Fruit fly (Drosophila melanogaster) whole organism, embryonic: ENCODE data around the gene CG12075.

ENCODE experiments used
- Sox100B ChIP-seq: fragments of 200-800 bp; sonication (Bioruptor generic); optimal IDR thresholded peaks from 3 replicates; lab custom pipeline; 2018; ENCODE audit warnings: missing biosample characterization, mild to moderate bottlenecking, missing genetic modification characterization
- dysf ChIP-seq: fragments of 200-800 bp; sonication (Bioruptor generic); IDR thresholded peaks from 3 replicates; pipeline ENCODE4 v1.3.6; 2022; ENCODE audit warnings: missing biosample characterization, missing genetic modification characterization
- gt ChIP-seq: fragments of 200-800 bp; sonication (Bioruptor generic); IDR thresholded peaks from 2 replicates; pipeline ENCODE4 v1.3.6; 2022; ENCODE audit warnings: missing biosample characterization, missing genetic modification characterization
- wdn ChIP-seq: fragments of 200-800 bp; sonication (Bioruptor generic); IDR thresholded peaks from 2 replicates; pipeline ENCODE4 v1.3.6; 2022; ENCODE audit warnings: missing biosample characterization, missing genetic modification characterization

- TF ChIP-seq gt (GFP tag; lab: Robert Waterston, UW): no peak
- TF ChIP-seq dysf (GFP tag; lab: Robert Waterston, UW): no peak
- no peak for TF ChIP-seq Sox100B (GFP tag; lab: Kevin White, UChicago)
- TF ChIP-seq wdn (GFP tag; lab: Robert Waterston, UW): no peak
Observed at dm6 chrX:8883388-8883787, 45.3 kb downstream of the CG12075 start.
